Fruit fly (Drosophila melanogaster): ENCODE results near the gene CG6168.

dm6 chr3L:11299216-11299615 lies 22.3 kb downstream of the CG6168 start:
- no peak for TF ChIP-seq psq (optimal IDR thresholded peaks at IDR 0.05)
- no peak for TF ChIP-seq Dll (optimal IDR thresholded peaks at IDR 0.05)
- TF ChIP-seq usp (GFP tag; optimal IDR thresholded peaks at IDR 0.05) = no peak

Data from whole organism.